Fruit fly (Drosophila melanogaster): ENCODE measurements around the gene sev.

- TF ChIP-seq CG1621 (tag; optimal IDR thresholded peaks at IDR 0.05) (no peak), CG11762 (GFP tag; optimal IDR thresholded peaks at IDR 0.05; ENCODE audit: insufficient read depth) (no peak), Eip78C (GFP tag) (no peak), Eip93F (GFP tag; optimal IDR thresholded peaks at IDR 0.05) (no peak), Met (GFP tag; optimal IDR thresholded peaks at IDR 0.05) (no peak)
Observed at dm6 chrX:11053456-11053855, 32.6 kb downstream of the sev start, which contains the start of gene CG1552.

Measured in whole organism, prepupa.